Worm (Caenorhabditis elegans): ENCODE results near the gene nhr-285.

DNA sequence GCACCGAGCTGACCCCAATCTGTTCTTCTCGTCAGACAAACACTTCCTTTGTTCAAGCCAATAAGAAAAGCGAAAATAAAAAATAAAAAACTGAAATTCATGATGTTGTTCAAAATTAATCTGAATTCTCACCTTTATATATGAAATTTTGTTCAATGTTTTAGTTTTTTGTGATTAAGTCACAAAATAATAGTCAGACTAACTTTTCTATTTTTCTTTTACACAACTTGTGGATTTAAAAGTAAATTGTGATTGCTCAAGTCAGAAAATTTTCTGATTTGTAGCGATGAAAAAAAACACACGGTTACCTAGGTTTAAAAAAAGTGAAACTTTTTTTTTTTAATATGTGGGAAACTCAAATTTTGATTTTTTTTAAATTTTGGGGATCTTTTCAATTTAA lies 38.7 kb upstream of the nhr-285 start, which contains the start of gene abf-3:
- no peak for TF ChIP-seq hmg-4 (GFP tag; optimal IDR thresholded peaks at IDR 0.05)
- TF ChIP-seq ama-1 (optimal IDR thresholded peaks at IDR 0.05), result no peak
- no peak for TF ChIP-seq tra-4 (tag; optimal IDR thresholded peaks at IDR 0.05)
- no peak for TF ChIP-seq pes-1 (GFP tag; IDR thresholded peaks at IDR 0.05)
